Worm (Caenorhabditis elegans) whole organism, late embryonic: ENCODE measurements around the gene Y71H2B.11.

Source experiments
- ceh-14 ChIP-seq: sonication (generic microtip); optimal IDR thresholded peaks from 2 replicates; lab custom pipeline; 2016; ENCODE audit warnings: missing genotype, missing genetic modification characterization, missing compliant biosample characterization
- ceh-18 ChIP-seq: sonication (generic microtip); optimal IDR thresholded peaks from 2 replicates; lab custom pipeline; 2016; ENCODE audit warnings: missing genetic modification characterization, missing compliant biosample characterization
- ceh-9 ChIP-seq: sonication (generic microtip); optimal IDR thresholded peaks from 2 replicates; lab custom pipeline; 2016; ENCODE audit warnings: mild to moderate bottlenecking, missing genetic modification characterization, inconsistent platforms, missing compliant biosample characterization
- elt-4 ChIP-seq: sonication (generic microtip); optimal IDR thresholded peaks from 2 replicates; lab custom pipeline; 2016; ENCODE audit warnings: missing genetic modification characterization, missing compliant biosample characterization
- lin-11 ChIP-seq: fragments of 200-800 bp; sonication (Bioruptor generic); optimal IDR thresholded peaks from 2 replicates; lab custom pipeline; 2018; ENCODE audit warnings: mild to moderate bottlenecking, missing genetic modification characterization, missing compliant biosample characterization
- pqm-1 ChIP-seq: sonication (generic microtip); optimal IDR thresholded peaks from 2 replicates; lab custom pipeline; 2016; ENCODE audit warnings: missing genetic modification characterization, missing compliant biosample characterization
- tbx-7 ChIP-seq: sonication (generic microtip); optimal IDR thresholded peaks from 2 replicates; lab custom pipeline; 2016; ENCODE audit warnings: missing genotype, missing genetic modification characterization, missing compliant biosample characterization

ce11 chrIII:2597753-2598152 lies 6.0 kb upstream of the Y71H2B.11 start, which contains the start of gene mdt-19:
- no peak for TF ChIP-seq lin-11 (tag; lab: Kevin White, UChicago)
- TF ChIP-seq tbx-7 (tag; lab: Kevin White, UChicago): no peak
- no peak for TF ChIP-seq ceh-9 (tag; lab: Kevin White, UChicago)
- no peak for TF ChIP-seq ceh-14
- TF ChIP-seq pqm-1 (tag; lab: Kevin White, UChicago): no peak
- no peak for TF ChIP-seq ceh-18
- no peak for TF ChIP-seq elt-4 (tag; lab: Kevin White, UChicago)
